Fruit fly (Drosophila melanogaster) Kc167 (cell line): ENCODE data around the gene CG5567.

Source experiments
- Myc ChIP-seq: fragments of >200 bp; optimal IDR thresholded peaks from 2 replicates; lab custom pipeline; 2017; ENCODE audit warnings: missing external identifiers
- insv ChIP-seq: fragments of >200 bp; optimal IDR thresholded peaks from 3 replicates; lab custom pipeline; 2018; ENCODE audit warnings: missing external identifiers
- psq ChIP-seq: fragments of >200 bp; optimal IDR thresholded peaks from 2 replicates; lab custom pipeline; 2017; ENCODE audit warnings: missing external identifiers

- no peak for TF ChIP-seq insv (lab: Kevin White, UChicago)
- no peak for TF ChIP-seq psq
- no peak for TF ChIP-seq Myc (lab: Kevin White, UChicago)
Observed at dm6 chr3L:17841085-17841606, 2.2 kb downstream of the CG5567 start, which contains the start of gene CG5577.
